Fruit fly (Drosophila melanogaster) whole organism, embryonic: Measurements from ENCODE around the gene akirin.
A peak's percentile ranks its signal among the peaks of the same experiment; 100 is the strongest.

Experiments
- Ada2b ChIP-seq: fragments of 200-800 bp; sonication (Bioruptor generic); IDR thresholded peaks from 2 replicates; pipeline ENCODE4 v1.3.6; 2022; ENCODE audit warnings: missing biosample characterization, missing genetic modification characterization
- Atf3 ChIP-seq: fragments of 200-800 bp; sonication (Bioruptor generic); optimal IDR thresholded peaks from 3 replicates; lab custom pipeline; 2016; ENCODE audit warnings: missing biosample characterization, missing genetic modification characterization
- CG1024 ChIP-seq: fragments of 200-800 bp; sonication (Bioruptor generic); IDR thresholded peaks from 2 replicates; pipeline ENCODE4 v1.3.6; 2022; ENCODE audit warnings: missing biosample characterization, missing genetic modification characterization
- CG10366 ChIP-seq: fragments of 200-800 bp; sonication (Bioruptor generic); IDR thresholded peaks from 2 replicates; pipeline ENCODE4 v1.3.6; 2022; ENCODE audit warnings: missing biosample characterization, missing genetic modification characterization
- CG11504 ChIP-seq: fragments of 200-800 bp; sonication (Bioruptor generic); optimal IDR thresholded peaks from 3 replicates; lab custom pipeline; 2019; ENCODE audit warnings: missing biosample characterization, mild to moderate bottlenecking, missing genetic modification characterization, moderate library complexity
- CG12104 ChIP-seq: fragments of 200-800 bp; sonication (Bioruptor generic); optimal IDR thresholded peaks from 3 replicates; lab custom pipeline; 2016; ENCODE audit warnings: missing biosample characterization, missing genetic modification characterization
- CG1233 ChIP-seq: fragments of 200-800 bp; sonication (Bioruptor generic); optimal IDR thresholded peaks from 4 replicates; lab custom pipeline; 2018; ENCODE audit warnings: missing biosample characterization, mild to moderate bottlenecking, missing genetic modification characterization
- CG13894 ChIP-seq: fragments of 200-800 bp; sonication (Bioruptor generic); optimal IDR thresholded peaks from 3 replicates; lab custom pipeline; 2018; ENCODE audit warnings: missing biosample characterization, mild to moderate bottlenecking, missing genetic modification characterization, moderate library complexity
- CG14014 ChIP-seq: fragments of 200-800 bp; sonication (Bioruptor generic); IDR thresholded peaks from 2 replicates; pipeline ENCODE4 v1.3.6; 2022; ENCODE audit warnings: missing biosample characterization, missing genetic modification characterization
- CG14441 ChIP-seq: fragments of 200-800 bp; sonication (Bioruptor generic); IDR thresholded peaks from 2 replicates; pipeline ENCODE4 v1.3.6; 2022; ENCODE audit warnings: missing biosample characterization, missing genetic modification characterization
- CG18764 ChIP-seq: fragments of 200-800 bp; sonication (Bioruptor generic); optimal IDR thresholded peaks from 3 replicates; lab custom pipeline; 2016; ENCODE audit warnings: missing biosample characterization, missing genetic modification characterization
- CG2202 ChIP-seq: fragments of 200-800 bp; sonication (Bioruptor generic); optimal IDR thresholded peaks from 2 replicates; lab custom pipeline; 2018; ENCODE audit warnings: missing biosample characterization, mild to moderate bottlenecking, missing genetic modification characterization
- CG30431 ChIP-seq: fragments of 200-800 bp; sonication (Bioruptor generic); optimal IDR thresholded peaks from 2 replicates; lab custom pipeline; 2017; ENCODE audit warnings: missing biosample characterization, missing genetic modification characterization
- CG31388 ChIP-seq: fragments of 200-800 bp; sonication (Bioruptor generic); optimal IDR thresholded peaks from 2 replicates; lab custom pipeline; 2016; ENCODE audit warnings: missing biosample characterization, missing genetic modification characterization
- CG34422 ChIP-seq: fragments of 200-800 bp; sonication (Bioruptor generic); IDR thresholded peaks from 3 replicates; pipeline ENCODE4 v1.3.6; 2022; ENCODE audit warnings: missing biosample characterization, missing genetic modification characterization
- CG6683 ChIP-seq: fragments of 200-800 bp; sonication (Bioruptor generic); optimal IDR thresholded peaks from 2 replicates; lab custom pipeline; 2017; ENCODE audit warnings: missing biosample characterization, mild to moderate bottlenecking, missing genetic modification characterization, missing genetic modification reagents
- CG8388 ChIP-seq: fragments of 200-800 bp; sonication (Bioruptor generic); optimal IDR thresholded peaks from 2 replicates; lab custom pipeline; 2019; ENCODE audit warnings: missing biosample characterization, mild to moderate bottlenecking, missing genetic modification characterization, moderate library complexity
- CG9876 ChIP-seq: fragments of 200-800 bp; sonication (Bioruptor generic); optimal IDR thresholded peaks from 2 replicates; lab custom pipeline; 2016; ENCODE audit warnings: missing biosample characterization, missing genetic modification characterization
- Dbx ChIP-seq: fragments of 200-800 bp; sonication (Bioruptor generic); IDR thresholded peaks from 3 replicates; pipeline ENCODE4 v1.3.6; 2022; ENCODE audit warnings: missing biosample characterization, missing genetic modification characterization
- Deaf1 ChIP-seq: fragments of 200-800 bp; optimal IDR thresholded peaks from 3 replicates; lab custom pipeline; 2019; ENCODE audit warnings: missing biosample characterization, mild to moderate bottlenecking, missing genetic modification characterization, moderate library complexity
- Dref ChIP-seq: fragments of 200-800 bp; sonication (Bioruptor generic); IDR thresholded peaks from 2 replicates; pipeline ENCODE4 v1.3.6; 2022; ENCODE audit warnings: missing biosample characterization, missing genetic modification characterization
- ERR ChIP-seq: fragments of 200-800 bp; sonication (Bioruptor generic); optimal IDR thresholded peaks from 2 replicates; lab custom pipeline; 2016; ENCODE audit warnings: missing biosample characterization, missing genetic modification characterization
- Eip74EF ChIP-seq, 2 experiments: fragments of 200-800 bp in 1 of 2; fragments of >200 bp in 1 of 2; sonication (Bioruptor generic) in 1 of 2; optimal IDR thresholded peaks; 2 replicates each; lab custom pipeline; 2017 to 2019; ENCODE audit warnings: missing biosample characterization in 2 of 2, missing genetic modification characterization in 2 of 2, mild to moderate bottlenecking in 1 of 2, moderate library complexity in 1 of 2
- MTF-1 ChIP-seq: fragments of 200-800 bp; sonication (Bioruptor generic); optimal IDR thresholded peaks from 2 replicates; lab custom pipeline; 2018; ENCODE audit warnings: missing biosample characterization, mild to moderate bottlenecking, missing genetic modification characterization, borderline replicate concordance
- Mad ChIP-seq: fragments of 200-800 bp; sonication (Bioruptor generic); optimal IDR thresholded peaks from 2 replicates; lab custom pipeline; 2016; ENCODE audit warnings: missing biosample characterization, missing genetic modification characterization
- Max ChIP-seq: fragments of 200-800 bp; sonication (Bioruptor generic); optimal IDR thresholded peaks from 2 replicates; lab custom pipeline; 2016; ENCODE audit warnings: missing biosample characterization, mild to moderate bottlenecking, missing genetic modification characterization
- Nf-YC ChIP-seq: fragments of 200-800 bp; optimal IDR thresholded peaks from 3 replicates; lab custom pipeline; 2019; ENCODE audit warnings: missing biosample characterization, mild to moderate bottlenecking, missing genetic modification characterization, moderate library complexity
- Oli ChIP-seq: fragments of 200-800 bp; sonication (Bioruptor generic); optimal IDR thresholded peaks from 2 replicates; lab custom pipeline; 2018; ENCODE audit warnings: missing biosample characterization, mild to moderate bottlenecking, missing genetic modification characterization, moderate library complexity
- Sox100B ChIP-seq: fragments of 200-800 bp; sonication (Bioruptor generic); optimal IDR thresholded peaks from 3 replicates; lab custom pipeline; 2018; ENCODE audit warnings: missing biosample characterization, mild to moderate bottlenecking, missing genetic modification characterization
- YL-1 ChIP-seq: fragments of 200-800 bp; sonication (Bioruptor generic); optimal IDR thresholded peaks from 3 replicates; lab custom pipeline; 2017; ENCODE audit warnings: missing biosample characterization, mild to moderate bottlenecking, missing genetic modification characterization
- az2 ChIP-seq: fragments of 200-800 bp; sonication (Bioruptor generic); optimal IDR thresholded peaks from 3 replicates; lab custom pipeline; 2016; ENCODE audit warnings: missing biosample characterization, missing genetic modification characterization
- bab2 ChIP-seq: fragments of 200-800 bp; sonication (Bioruptor generic); optimal IDR thresholded peaks from 2 replicates; lab custom pipeline; 2016; ENCODE audit warnings: missing biosample characterization, missing genetic modification characterization
- ci ChIP-seq: fragments of 200-800 bp; sonication (Bioruptor generic); IDR thresholded peaks from 3 replicates; pipeline ENCODE4 v1.3.6; 2022; ENCODE audit warnings: missing biosample characterization, missing genetic modification characterization
- crol ChIP-seq: fragments of 200-800 bp; sonication (Bioruptor generic); IDR thresholded peaks from 2 replicates; pipeline ENCODE4 v1.3.6; 2022; ENCODE audit warnings: missing biosample characterization, missing genetic modification characterization
- dati ChIP-seq: fragments of 200-800 bp; sonication (Bioruptor generic); IDR thresholded peaks from 2 replicates; pipeline ENCODE4 v1.3.6; 2022; ENCODE audit warnings: missing biosample characterization, missing genetic modification characterization
- dpn ChIP-seq, 2 experiments: fragments of 200-800 bp; sonication (Bioruptor generic); optimal IDR thresholded peaks; 3 replicates each; lab custom pipeline; 2016; ENCODE audit warnings: missing biosample characterization in 2 of 2, missing genetic modification characterization in 2 of 2
- insv ChIP-seq, 2 experiments: fragments of 200-800 bp; sonication (Bioruptor generic); optimal IDR thresholded peaks; 3 replicates each; lab custom pipeline; 2016 to 2018; ENCODE audit warnings: missing biosample characterization in 2 of 2, missing genetic modification characterization in 2 of 2
- knrl ChIP-seq: fragments of 200-800 bp; sonication (Bioruptor generic); IDR thresholded peaks from 3 replicates; pipeline ENCODE4 v1.3.6; 2022; ENCODE audit warnings: missing biosample characterization, missing genetic modification characterization; ENCODE audit not compliant: partially characterized antibody
- lov ChIP-seq, 2 experiments: fragments of 200-800 bp in 1 of 2; fragments of >200 bp in 1 of 2; sonication (Bioruptor generic) in 1 of 2; IDR thresholded peaks in 1 of 2; optimal IDR thresholded peaks in 1 of 2; 2 replicates in 1 of 2; 3 replicates in 1 of 2; pipeline versions ENCODE4 v1.3.6 to Lab custom; 2017 to 2022; ENCODE audit warnings: missing biosample characterization in 1 of 2, missing genetic modification characterization in 1 of 2
- nerfin-1 ChIP-seq: fragments of 200-800 bp; sonication (Bioruptor generic); optimal IDR thresholded peaks from 3 replicates; lab custom pipeline; 2019; ENCODE audit warnings: missing biosample characterization, mild to moderate bottlenecking, missing genetic modification characterization, moderate library complexity
- oc ChIP-seq: fragments of 200-800 bp; sonication (Bioruptor generic); optimal IDR thresholded peaks from 2 replicates; lab custom pipeline; 2018; ENCODE audit warnings: missing biosample characterization, mild to moderate bottlenecking, missing genetic modification characterization, moderate library complexity
- pan ChIP-seq, 4 experiments: fragments of >200 bp in 3 of 4; fragments of 200-800 bp in 1 of 4; sonication (Bioruptor generic) in 1 of 4; optimal IDR thresholded peaks in 3 of 4; IDR thresholded peaks in 1 of 4; 2 replicates each; pipeline versions ENCODE4 v1.3.6 to Lab custom; 2017 to 2022; ENCODE audit warnings: missing biosample characterization in 2 of 4, missing genetic modification characterization in 2 of 4, mixed read lengths in 1 of 4
- prd ChIP-seq, 3 experiments: fragments of >200 bp in 2 of 3; fragments of 200-800 bp in 1 of 3; sonication (Bioruptor generic) in 1 of 3; optimal IDR thresholded peaks in 2 of 3; IDR thresholded peaks in 1 of 3; 2 replicates in 2 of 3; 3 replicates in 1 of 3; pipeline versions ENCODE4 v1.3.6 to Lab custom; 2017 to 2022; ENCODE audit warnings: missing biosample characterization in 1 of 3, missing genetic modification characterization in 1 of 3
- ro ChIP-seq: fragments of 200-800 bp; sonication (Bioruptor generic); IDR thresholded peaks from 2 replicates; pipeline ENCODE4 v1.3.6; 2022; ENCODE audit warnings: missing biosample characterization, missing genetic modification characterization
- sc ChIP-seq, 3 experiments: fragments of >200 bp in 2 of 3; fragments of 200-800 bp in 1 of 3; sonication (Bioruptor generic) in 1 of 3; optimal IDR thresholded peaks; 2 replicates in 2 of 3; 3 replicates in 1 of 3; lab custom pipeline; 2017; ENCODE audit warnings: mild to moderate bottlenecking in 1 of 3, missing biosample characterization in 1 of 3, missing genetic modification characterization in 1 of 3, missing genetic modification reagents in 1 of 3
- slou ChIP-seq: fragments of 200-800 bp; sonication (Bioruptor generic); optimal IDR thresholded peaks from 3 replicates; lab custom pipeline; 2016; ENCODE audit warnings: missing biosample characterization, missing genetic modification characterization
- sug ChIP-seq: fragments of 200-800 bp; optimal IDR thresholded peaks from 2 replicates; lab custom pipeline; 2019; ENCODE audit warnings: missing biosample characterization, mild to moderate bottlenecking, missing genetic modification characterization, moderate library complexity
- toy ChIP-seq: fragments of 200-800 bp; sonication (Bioruptor generic); IDR thresholded peaks from 2 replicates; pipeline ENCODE4 v1.3.6; 2022; ENCODE audit warnings: missing biosample characterization, missing genetic modification characterization
- yki ChIP-seq: fragments of >200 bp; optimal IDR thresholded peaks from 3 replicates; lab custom pipeline; 2018

The akirin gene

dm6 chr3L:7361095-7361522 is 8.5 kb upstream of the akirin start (continued):
- TF ChIP-seq CG1233 (GFP tag; lab: Kevin White, UChicago) (no peak), Ada2b (GFP tag; lab: Robert Waterston, UW) (no peak), CG13894 (tag; lab: Kevin White, UChicago) (no peak), dpn (GFP tag; optimal IDR thresholded peaks at IDR 0.05; lab: Kevin White, UChicago) (no peak), Max (GFP tag; lab: Kevin White, UChicago) (no peak), CG10366 (GFP tag; lab: Robert Waterston, UW) (no peak), ERR (GFP tag; lab: Kevin White, UChicago) (no peak), pan (optimal IDR thresholded peaks at IDR 0.05; lab: Kevin White, UChicago) (no peak), pan (GFP tag; optimal IDR thresholded peaks at IDR 0.05 in 1 of 2, IDR thresholded peaks at IDR 0.05 in 1 of 2) (peak in 1 of 2 experiments; percentile 56), CG8388 (no peak), bab2 (GFP tag; lab: Kevin White, UChicago) (no peak), Atf3 (no peak), Sox100B (GFP tag; lab: Kevin White, UChicago) (no peak), CG34422 (GFP tag; lab: Robert Waterston, UW) (no peak), CG1024 (GFP tag; lab: Robert Waterston, UW) (peak; percentile 46; the same call in 1 of the 2 replicates), CG6683 (no peak), knrl (GFP tag; lab: Robert Waterston, UW) (no peak), Dref (GFP tag; lab: Robert Waterston, UW) (no peak), ro (GFP tag; lab: Robert Waterston, UW) (no peak), toy (no peak), CG14014 (no peak), CG14441 (peak; percentile 31; the same call in 1 of the 2 replicates), ci (GFP tag; lab: Robert Waterston, UW) (peak; percentile 59; the same call in 2 of the 3 replicates), YL-1 (GFP tag; lab: Kevin White, UChicago) (peak; percentile 4), nerfin-1 (tag; lab: Kevin White, UChicago) (peak; percentile 53), az2 (no peak), CG2202 (tag; lab: Kevin White, UChicago) (no peak), sug (no peak), Dbx (GFP tag; lab: Robert Waterston, UW) (no peak), Deaf1 (peak; percentile 41), CG12104 (GFP tag; lab: Kevin White, UChicago) (no peak), insv (GFP tag; optimal IDR thresholded peaks at IDR 0.05; lab: Kevin White, UChicago) (peak in 1 of 2 experiments; percentile 75), CG31388 (GFP tag; lab: Kevin White, UChicago) (no peak), MTF-1 (GFP tag; lab: Kevin White, UChicago) (no peak), Eip74EF (GFP tag; optimal IDR thresholded peaks at IDR 0.05; lab: Kevin White, UChicago) (no peak), CG18764 (no peak), slou (no peak), yki (lab: Kevin White, UChicago) (no peak), oc (tag; lab: Kevin White, UChicago) (peak; percentile 50), crol (peak; percentile 91), CG9876 (GFP tag; lab: Kevin White, UChicago) (no peak), Mad (GFP tag; lab: Kevin White, UChicago) (no peak), CG11504 (peak; percentile 41), Nf-YC (peak; percentile 82), dati (GFP tag; lab: Robert Waterston, UW) (no peak), lov (optimal IDR thresholded peaks at IDR 0.05; lab: Kevin White, UChicago) (no peak), lov (GFP tag; IDR thresholded peaks at IDR 0.05; lab: Robert Waterston, UW) (0 out of 3 replicates have a peak, but pooled peaks have one; percentile 42), Oli (tag; lab: Kevin White, UChicago) (no peak), sc (optimal IDR thresholded peaks at IDR 0.05; lab: Kevin White, UChicago) (no peak), sc (GFP tag; optimal IDR thresholded peaks at IDR 0.05; lab: Kevin White, UChicago) (no peak), CG30431 (no peak), prd (optimal IDR thresholded peaks at IDR 0.05; lab: Kevin White, UChicago) (no peak), prd (GFP tag; IDR thresholded peaks at IDR 0.05; lab: Robert Waterston, UW) (peak; percentile 32; the same call in 1 of the 3 replicates)
